Worm (Caenorhabditis elegans): ENCODE results near the gene mom-2.
A peak's percentile ranks its signal among the peaks of the same experiment; 100 is the strongest.

mom-2 gene

DNA sequence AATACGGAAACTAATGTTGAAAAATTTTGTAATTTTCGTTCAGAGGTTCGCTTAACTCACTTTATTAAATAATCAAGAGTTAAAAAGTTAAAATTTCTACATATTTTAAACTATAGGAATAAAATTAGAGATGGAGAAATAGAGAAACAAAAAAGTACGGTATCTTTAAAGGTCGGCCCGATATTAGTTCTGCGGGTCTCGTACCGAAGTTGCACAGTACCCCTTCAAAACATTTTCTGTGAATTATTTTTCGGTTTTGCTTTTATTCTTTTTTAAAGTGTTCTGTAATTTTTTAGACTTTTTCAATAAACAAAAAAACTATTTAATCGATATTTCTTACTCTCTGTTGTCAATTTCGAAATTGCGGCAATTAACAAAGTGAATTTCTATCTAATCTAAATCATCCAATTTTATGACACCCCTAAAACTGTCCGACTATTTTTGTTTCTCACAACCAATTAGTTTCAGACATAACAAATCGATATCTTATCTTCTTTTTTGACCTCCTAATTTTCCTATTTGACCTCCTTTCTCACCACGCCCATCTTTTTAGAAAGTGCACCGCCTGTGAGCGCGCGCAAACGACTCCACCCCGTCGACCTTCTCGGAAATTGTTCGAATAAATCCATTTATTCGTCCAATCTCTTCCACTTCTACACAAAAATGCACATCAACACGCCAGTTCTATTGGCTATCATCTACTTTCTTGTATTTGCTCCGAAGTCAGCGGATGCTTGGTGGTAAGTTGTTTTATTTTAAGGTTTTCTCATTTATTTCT lies at the start of gene mom-2:
mom-2 (plus strand) TSS at position 554 of the 778 bp plus-strand sequence.
- TF ChIP-seq sdz-38 (tag; optimal IDR thresholded peaks at IDR 0.05) (no peak), ztf-3 (GFP tag; optimal IDR thresholded peaks at IDR 0.05) (no peak), dox-1 (GFP tag; IDR thresholded peaks at IDR 0.05) (no peak), attf-5 (GFP tag; optimal IDR thresholded peaks at IDR 0.05) (no peak), egl-44 (GFP tag; IDR thresholded peaks at IDR 0.05) (no peak), ceh-27 (GFP tag; optimal IDR thresholded peaks at IDR 0.05) (no peak), B0261.1 (tag; optimal IDR thresholded peaks at IDR 0.05) (no peak), F33H1.4 (GFP tag; IDR thresholded peaks at IDR 0.05) (peak; percentile 86), ceh-40 (GFP tag; IDR thresholded peaks at IDR 0.05) (no peak), pbrm-1 (GFP tag; IDR thresholded peaks at IDR 0.05) (no peak), die-1 (tag; optimal IDR thresholded peaks at IDR 0.05) (no peak), madf-8 (GFP tag; conservative IDR thresholded peaks at IDR 0.05) (peak; percentile 32), F39B2.1 (GFP tag; IDR thresholded peaks at IDR 0.05) (no peak), cebp-2 (GFP tag; IDR thresholded peaks at IDR 0.05) (no peak), madf-6 (GFP tag; IDR thresholded peaks at IDR 0.05) (peak; percentile 79), dpl-1 (GFP tag; optimal IDR thresholded peaks at IDR 0.05) (no peak), Y53G8AR.9 (GFP tag; conservative IDR thresholded peaks at IDR 0.05) (no peak), lsy-27 (tag; optimal IDR thresholded peaks at IDR 0.05; ENCODE audit: borderline replicate concordance, insufficient read depth) (no peak), efl-1 (GFP tag; optimal IDR thresholded peaks at IDR 0.05) (peak; percentile 75), ccch-3 (GFP tag; optimal IDR thresholded peaks at IDR 0.05) (no peak), T07F8.4 (tag; optimal IDR thresholded peaks at IDR 0.05) (no peak), snpc-1.3 (tag; optimal IDR thresholded peaks at IDR 0.05; ENCODE audit: insufficient read depth) (peak; percentile 4), ceh-58 (GFP tag; IDR thresholded peaks at IDR 0.05) (no peak), ZK185.1 (tag; optimal IDR thresholded peaks at IDR 0.05; ENCODE audit: poor library complexity, severe bottlenecking) (no peak), aptf-3 (GFP tag; IDR thresholded peaks at IDR 0.05) (no peak), xnd-1 (tag; optimal IDR thresholded peaks at IDR 0.05) (peak; percentile 81), hrde-1 (tag; optimal IDR thresholded peaks at IDR 0.05; ENCODE audit: borderline replicate concordance) (no peak), F23B12.7 (tag; optimal IDR thresholded peaks at IDR 0.05; ENCODE audit: insufficient read depth) (no peak), F10E7.11 (tag; optimal IDR thresholded peaks at IDR 0.05) (no peak), lsl-1 (GFP tag; optimal IDR thresholded peaks at IDR 0.05) (peak; percentile 93), hmg-1.2 (GFP tag; IDR thresholded peaks at IDR 0.05) (no peak), D2030.7 (GFP tag; IDR thresholded peaks at IDR 0.05) (peak; percentile 29; the same call in 1 of the 2 replicates), nfya-1 (tag; optimal IDR thresholded peaks at IDR 0.05; ENCODE audit: borderline replicate concordance, insufficient read depth) (no peak), ztf-18 (tag; optimal IDR thresholded peaks at IDR 0.05) (peak; percentile 38), zfh-2 (GFP tag; conservative IDR thresholded peaks at IDR 0.05) (no peak)

ce11 chrV:8306366-8306765 lies 49.4 kb upstream of the mom-2 start, which contains the start of gene W02D7.8:
TSS of gene W02D7.8 (minus strand) at chrV:8306466.
- TF ChIP-seq hsf-1 (GFP tag; IDR thresholded peaks at IDR 0.05) (no peak), madf-8 (GFP tag; conservative IDR thresholded peaks at IDR 0.05) (no peak), chd-7 (tag; optimal IDR thresholded peaks at IDR 0.05) (no peak), sdz-38 (tag; optimal IDR thresholded peaks at IDR 0.05) (no peak), him-1 (tag; optimal IDR thresholded peaks at IDR 0.05) (no peak)

All from whole organism, young adult.